Worm (Caenorhabditis elegans): ENCODE results near the gene T25D1.3.

DNA sequence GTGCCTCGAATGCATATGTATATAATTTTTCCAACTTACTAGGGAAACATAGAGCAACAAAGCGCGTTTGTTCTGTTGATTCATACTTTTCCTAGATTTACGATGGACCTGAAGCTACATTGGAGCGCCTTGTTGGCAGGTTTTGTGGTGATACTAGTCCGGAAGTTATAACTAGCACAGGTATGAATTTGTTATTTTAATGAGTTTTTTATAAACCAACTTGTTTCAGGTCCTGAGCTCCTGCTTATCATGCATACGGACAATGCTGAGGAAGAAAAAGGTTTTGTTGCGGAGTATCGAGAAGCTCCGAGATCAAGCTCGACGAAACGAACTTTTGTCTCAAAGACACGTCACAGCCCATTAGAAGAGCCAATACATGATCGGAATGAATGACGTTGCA lies 34.7 kb upstream of the T25D1.3 start, which contains the start of gene F38E9.1:
- TF ChIP-seq nhr-23 (tag; optimal IDR thresholded peaks at IDR 0.05) (no peak), skn-1 (tag; optimal IDR thresholded peaks at IDR 0.05) (no peak), tbx-2 (tag; optimal IDR thresholded peaks at IDR 0.05) (no peak), aly-2 (tag; optimal IDR thresholded peaks at IDR 0.05) (no peak), nhr-237 (tag; optimal IDR thresholded peaks at IDR 0.05) (no peak), nhr-11 (tag; optimal IDR thresholded peaks at IDR 0.05) (no peak), sea-2 (GFP tag; optimal IDR thresholded peaks at IDR 0.05) (no peak), lin-39 (tag; optimal IDR thresholded peaks at IDR 0.05) (no peak), nhr-28 (tag; optimal IDR thresholded peaks at IDR 0.05) (no peak), unc-62 (GFP tag; optimal IDR thresholded peaks at IDR 0.05) (no peak), ztf-11 (tag; optimal IDR thresholded peaks at IDR 0.05) (no peak)
